Worm (Caenorhabditis elegans): ENCODE data around the gene T24C2.5.

Gene T24C2.5

ce11 chrX:14507992-14508391 is 26.2 kb upstream of the T24C2.5 start:
- TF ChIP-seq ceh-31 (tag; optimal IDR thresholded peaks at IDR 0.05) (no peak), ceh-22 (tag; optimal IDR thresholded peaks at IDR 0.05) (no peak), rnt-1 (tag; optimal IDR thresholded peaks at IDR 0.05) (no peak), ceh-14 (tag; optimal IDR thresholded peaks at IDR 0.05) (no peak), K02D7.2 (tag; optimal IDR thresholded peaks at IDR 0.05) (no peak), ceh-2 (tag; optimal IDR thresholded peaks at IDR 0.05) (no peak), unc-42 (tag; optimal IDR thresholded peaks at IDR 0.05) (no peak), fax-1 (tag; optimal IDR thresholded peaks at IDR 0.05) (no peak), dve-1 (tag; optimal IDR thresholded peaks at IDR 0.05) (no peak), ref-2 (tag; optimal IDR thresholded peaks at IDR 0.05) (no peak)

DNA sequence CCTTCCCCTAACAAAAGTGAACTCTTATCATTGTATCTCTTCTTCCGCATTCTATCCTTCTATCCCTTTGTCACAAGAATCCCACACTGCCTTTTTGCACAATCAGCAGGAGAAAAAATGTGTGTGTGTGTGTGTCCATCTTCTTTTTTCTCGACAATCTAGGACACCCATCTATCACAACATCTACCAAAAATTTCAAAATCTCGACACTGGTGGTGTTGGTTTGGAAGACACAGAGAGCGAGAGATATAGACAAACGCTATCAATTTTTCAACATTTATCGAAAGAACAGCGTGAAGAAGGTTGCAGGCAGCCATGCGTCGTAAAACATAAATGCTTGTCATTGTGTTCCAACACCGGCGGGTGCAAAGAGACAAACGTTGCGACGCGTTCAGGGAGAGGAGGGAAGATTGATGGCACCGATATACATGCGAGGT is 25.4 kb upstream of the T24C2.5 start:
- TF ChIP-seq rnt-1 (tag; optimal IDR thresholded peaks at IDR 0.05): peak; percentile 36
- TF ChIP-seq pha-4 (tag; optimal IDR thresholded peaks at IDR 0.05): no peak
- no peak for TF ChIP-seq nhr-11 (tag; optimal IDR thresholded peaks at IDR 0.05)
- TF ChIP-seq unc-55 (GFP tag; optimal IDR thresholded peaks at IDR 0.05): peak; percentile 38
- TF ChIP-seq ceh-48 (tag; optimal IDR thresholded peaks at IDR 0.05): no peak
- TF ChIP-seq ceh-18 (tag; optimal IDR thresholded peaks at IDR 0.05): peak; percentile 61
- TF ChIP-seq dmd-4 (tag; optimal IDR thresholded peaks at IDR 0.05; ENCODE audit: borderline replicate concordance): no peak

DNA sequence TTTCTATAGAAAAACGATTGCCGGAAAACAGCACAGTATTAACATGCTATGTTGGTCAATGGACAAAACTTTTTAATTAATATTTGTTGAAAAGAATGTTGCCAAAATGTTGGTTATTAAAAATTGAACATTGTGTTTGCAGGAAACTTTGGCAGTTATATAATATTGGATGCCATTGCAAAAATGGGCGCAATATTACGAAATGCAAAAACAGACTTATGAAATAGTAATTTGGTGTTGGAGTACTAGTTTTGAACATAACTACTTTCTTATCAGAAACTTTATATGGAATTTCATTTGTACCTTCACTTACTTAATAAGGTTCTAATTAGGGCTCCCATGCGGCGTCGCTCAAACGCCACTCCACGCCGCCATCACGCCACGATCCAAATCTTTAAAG is 23.9 kb upstream of the T24C2.5 start:
- TF ChIP-seq unc-55 (GFP tag; optimal IDR thresholded peaks at IDR 0.05) (no peak), lin-11 (tag; optimal IDR thresholded peaks at IDR 0.05) (no peak), hlh-6 (tag; optimal IDR thresholded peaks at IDR 0.05) (no peak), C38D4.7 (GFP tag; optimal IDR thresholded peaks at IDR 0.05) (no peak), T23F11.4 (GFP tag; optimal IDR thresholded peaks at IDR 0.05) (no peak), npax-4 (tag; optimal IDR thresholded peaks at IDR 0.05) (no peak), ceh-45 (GFP tag; IDR thresholded peaks at IDR 0.05) (no peak), elt-4 (tag; optimal IDR thresholded peaks at IDR 0.05) (no peak), hlh-30 (tag; optimal IDR thresholded peaks at IDR 0.05; ENCODE audit: insufficient read depth) (no peak), ceh-9 (tag; optimal IDR thresholded peaks at IDR 0.05) (no peak), unc-42 (tag; optimal IDR thresholded peaks at IDR 0.05) (no peak), sdc-2 (tag; optimal IDR thresholded peaks at IDR 0.05) (no peak), zip-5 (tag; optimal IDR thresholded peaks at IDR 0.05) (no peak), madf-2 (tag; optimal IDR thresholded peaks at IDR 0.05) (no peak), sox-2 (GFP tag; IDR thresholded peaks at IDR 0.05) (no peak)

ce11 chrX:14512817-14513216 is 21.4 kb upstream of the T24C2.5 start, which contains the start of gene fbxa-141:
TSS of gene fbxa-141 (minus strand) at chrX:14512917.
- no peak for TF ChIP-seq C38D4.7 (GFP tag; optimal IDR thresholded peaks at IDR 0.05)
- TF ChIP-seq unc-3 (GFP tag; conservative IDR thresholded peaks at IDR 0.05): no peak
- no peak for TF ChIP-seq unc-3 (tag; optimal IDR thresholded peaks at IDR 0.05)
- no peak for TF ChIP-seq elt-2 (tag; optimal IDR thresholded peaks at IDR 0.05)
- TF ChIP-seq pha-4 (tag; optimal IDR thresholded peaks at IDR 0.05): no peak
- TF ChIP-seq ceh-6 (GFP tag; optimal IDR thresholded peaks at IDR 0.05): no peak
- TF ChIP-seq Y22D7AL.16 (tag; optimal IDR thresholded peaks at IDR 0.05): no peak
- TF ChIP-seq pax-1 (tag; optimal IDR thresholded peaks at IDR 0.05): no peak
- no peak for TF ChIP-seq hlh-6 (tag; optimal IDR thresholded peaks at IDR 0.05)
- no peak for TF ChIP-seq tbx-7 (tag; optimal IDR thresholded peaks at IDR 0.05)
- TF ChIP-seq ceh-48 (tag; optimal IDR thresholded peaks at IDR 0.05): no peak
- TF ChIP-seq pag-3 (tag; optimal IDR thresholded peaks at IDR 0.05; ENCODE audit: borderline replicate concordance): no peak
- no peak for TF ChIP-seq ztf-16 (tag; optimal IDR thresholded peaks at IDR 0.05)
- TF ChIP-seq dve-1 (tag; optimal IDR thresholded peaks at IDR 0.05): no peak
- TF ChIP-seq ceh-18 (tag; optimal IDR thresholded peaks at IDR 0.05): no peak
- no peak for TF ChIP-seq T23F11.4 (GFP tag; optimal IDR thresholded peaks at IDR 0.05)
- TF ChIP-seq pat-9 (tag; optimal IDR thresholded peaks at IDR 0.05): no peak
- TF ChIP-seq ceh-31 (tag; optimal IDR thresholded peaks at IDR 0.05): no peak
- no peak for TF ChIP-seq sox-2 (GFP tag; IDR thresholded peaks at IDR 0.05)
